Worm (Caenorhabditis elegans): ENCODE results near the gene ZK512.10.

ce11 chrIII:9125789-9126304, 4.8 kb upstream of the ZK512.10 start, which contains the start of gene sec-16A.1:
- TF ChIP-seq nhr-28 (tag; optimal IDR thresholded peaks at IDR 0.05) (no peak), ceh-9 (tag; optimal IDR thresholded peaks at IDR 0.05) (no peak), lin-39 (tag; optimal IDR thresholded peaks at IDR 0.05) (no peak), unc-62 (GFP tag; optimal IDR thresholded peaks at IDR 0.05) (no peak), ztf-11 (tag; optimal IDR thresholded peaks at IDR 0.05) (no peak), nhr-12 (tag; optimal IDR thresholded peaks at IDR 0.05) (no peak), mdl-1 (tag; optimal IDR thresholded peaks at IDR 0.05) (no peak), zag-1 (tag; optimal IDR thresholded peaks at IDR 0.05) (no peak), nfya-1 (tag; optimal IDR thresholded peaks at IDR 0.05; ENCODE audit: insufficient read depth) (peak; percentile 37), fos-1 (tag; optimal IDR thresholded peaks at IDR 0.05) (no peak), lin-15B (tag; optimal IDR thresholded peaks at IDR 0.05) (no peak), elt-3 (tag; optimal IDR thresholded peaks at IDR 0.05) (no peak), ama-1 (optimal IDR thresholded peaks at IDR 0.05) (no peak)
